Fruit fly (Drosophila melanogaster): ENCODE data around the gene Hsp60A.
A peak's percentile ranks its signal among the peaks of the same experiment; 100 is the strongest.

The Hsp60A gene

DNA sequence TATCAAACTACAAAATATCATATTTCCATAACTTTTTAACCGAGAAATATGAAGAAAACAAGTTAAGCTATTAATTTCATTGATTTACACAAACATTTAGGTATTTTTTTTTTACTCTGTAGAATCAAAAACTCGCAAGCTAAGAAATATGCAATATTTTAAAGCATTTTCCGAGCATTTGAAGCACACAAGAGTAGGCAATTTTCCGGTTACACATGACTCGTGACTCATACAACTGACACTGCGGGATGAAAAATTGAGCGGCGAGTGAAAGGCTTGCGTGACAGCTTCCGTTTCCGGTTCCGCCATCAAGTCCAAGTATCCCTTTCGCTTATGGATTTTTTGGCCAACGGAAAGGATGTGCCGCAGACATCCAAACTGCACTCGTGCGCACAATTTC, 20.9 kb upstream of the Hsp60A start:
- TF ChIP-seq N (GFP tag; optimal IDR thresholded peaks at IDR 0.05) (peak; percentile 7), fru (GFP tag; optimal IDR thresholded peaks at IDR 0.05) (no peak), Mio (GFP tag; optimal IDR thresholded peaks at IDR 0.05) (no peak), Rel (GFP tag; optimal IDR thresholded peaks at IDR 0.05) (no peak), Rel (tag; optimal IDR thresholded peaks at IDR 0.05) (no peak), dmrt93B (GFP tag; optimal IDR thresholded peaks at IDR 0.05) (no peak)

DNA sequence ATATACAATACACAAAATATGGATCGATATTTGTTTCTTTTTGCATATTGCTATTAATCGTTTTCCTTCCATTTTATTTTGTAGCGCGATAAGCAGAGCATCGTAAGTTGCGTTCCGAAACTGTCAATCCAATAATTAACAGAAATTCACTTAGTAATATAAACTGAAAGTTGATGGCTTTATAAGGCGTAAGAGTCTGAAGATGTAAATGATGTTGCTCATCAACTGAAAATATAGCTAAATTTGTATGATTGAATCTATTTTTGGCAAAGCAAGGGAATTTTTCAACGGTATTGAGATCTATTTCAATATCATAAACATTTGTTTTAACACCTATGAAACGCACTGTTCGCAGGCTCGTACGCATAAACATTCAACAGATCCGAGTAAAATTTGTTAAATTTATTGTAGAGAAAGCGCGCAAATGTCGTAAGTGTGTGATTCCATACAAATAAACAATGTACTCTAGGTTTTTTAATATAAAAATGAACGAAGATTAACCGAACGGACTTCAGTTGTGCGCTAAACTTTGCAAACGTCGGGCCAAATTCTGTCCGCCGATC, 19.4 kb upstream of the Hsp60A start, which contains the start of gene Vago:
TSS of gene Vago (plus strand) at position 513 of the 563 bp plus-strand sequence.
- TF ChIP-seq Sp1 (GFP tag; optimal IDR thresholded peaks at IDR 0.05), result peak; percentile 34
- TF ChIP-seq sage (GFP tag; optimal IDR thresholded peaks at IDR 0.05), result no peak
- no peak for TF ChIP-seq CrebA (GFP tag; optimal IDR thresholded peaks at IDR 0.05; ENCODE audit: borderline replicate concordance)
- TF ChIP-seq CG32264 (GFP tag; optimal IDR thresholded peaks at IDR 0.05), result no peak
- TF ChIP-seq tai (GFP tag; optimal IDR thresholded peaks at IDR 0.05), result no peak
- TF ChIP-seq fru (GFP tag; optimal IDR thresholded peaks at IDR 0.05), result peak; percentile 42
- TF ChIP-seq HLH106 (tag; optimal IDR thresholded peaks at IDR 0.05), result peak; percentile 55
- TF ChIP-seq Jra (GFP tag; optimal IDR thresholded peaks at IDR 0.05), result no peak
- TF ChIP-seq Hnf4 (GFP tag; optimal IDR thresholded peaks at IDR 0.05), result no peak
- TF ChIP-seq Rel (GFP tag; optimal IDR thresholded peaks at IDR 0.05), result no peak
- TF ChIP-seq Rel (tag; optimal IDR thresholded peaks at IDR 0.05), result peak; percentile 50
- TF ChIP-seq usp (GFP tag; optimal IDR thresholded peaks at IDR 0.05), result no peak
- no peak for TF ChIP-seq Abd-B (GFP tag; optimal IDR thresholded peaks at IDR 0.05)
- TF ChIP-seq jim (GFP tag; optimal IDR thresholded peaks at IDR 0.05), result no peak
- TF ChIP-seq lola (GFP tag; optimal IDR thresholded peaks at IDR 0.05), result no peak
- no peak for TF ChIP-seq OdsH (GFP tag; optimal IDR thresholded peaks at IDR 0.05)
- no peak for TF ChIP-seq rgr (GFP tag; optimal IDR thresholded peaks at IDR 0.05)
- TF ChIP-seq N (GFP tag; optimal IDR thresholded peaks at IDR 0.05), result no peak
- no peak for TF ChIP-seq Myc (optimal IDR thresholded peaks at IDR 0.05)
- TF ChIP-seq dsf (GFP tag; optimal IDR thresholded peaks at IDR 0.05; ENCODE audit: borderline replicate concordance), result no peak
- TF ChIP-seq Hr83 (GFP tag; optimal IDR thresholded peaks at IDR 0.05; ENCODE audit: poor library complexity, severe bottlenecking), result no peak
- no peak for TF ChIP-seq CG9705 (GFP tag; optimal IDR thresholded peaks at IDR 0.05)
- no peak for TF ChIP-seq sv (GFP tag; optimal IDR thresholded peaks at IDR 0.05)
- TF ChIP-seq Dif (GFP tag; optimal IDR thresholded peaks at IDR 0.05; ENCODE audit: partially characterized antibody), result no peak
- TF ChIP-seq br (GFP tag; optimal IDR thresholded peaks at IDR 0.05), result peak; percentile 22
- no peak for TF ChIP-seq pan (optimal IDR thresholded peaks at IDR 0.05)
- TF ChIP-seq brk (GFP tag; optimal IDR thresholded peaks at IDR 0.05), result no peak
- TF ChIP-seq dl (GFP tag; optimal IDR thresholded peaks at IDR 0.05; ENCODE audit: insufficient read depth in 1 of 2, partially characterized antibody in 2 of 2), result no peak
- no peak for TF ChIP-seq psq (GFP tag; optimal IDR thresholded peaks at IDR 0.05)
- no peak for TF ChIP-seq Hr78 (GFP tag; optimal IDR thresholded peaks at IDR 0.05)
- no peak for TF ChIP-seq Mio (GFP tag; optimal IDR thresholded peaks at IDR 0.05)
- no peak for TF ChIP-seq foxo (GFP tag; optimal IDR thresholded peaks at IDR 0.05)
- no peak for TF ChIP-seq h (GFP tag; optimal IDR thresholded peaks at IDR 0.05)
- TF ChIP-seq GATAd (GFP tag; optimal IDR thresholded peaks at IDR 0.05), result no peak
- TF ChIP-seq woc (GFP tag; optimal IDR thresholded peaks at IDR 0.05), result peak; percentile 3
- no peak for TF ChIP-seq dmrt93B (GFP tag; optimal IDR thresholded peaks at IDR 0.05)
- no peak for TF ChIP-seq Vsx2 (GFP tag; optimal IDR thresholded peaks at IDR 0.05; ENCODE audit: partially characterized antibody)
- peak; percentile 23 for TF ChIP-seq ey (GFP tag; optimal IDR thresholded peaks at IDR 0.05)
- no peak for TF ChIP-seq Dfd (GFP tag; optimal IDR thresholded peaks at IDR 0.05)

DNA sequence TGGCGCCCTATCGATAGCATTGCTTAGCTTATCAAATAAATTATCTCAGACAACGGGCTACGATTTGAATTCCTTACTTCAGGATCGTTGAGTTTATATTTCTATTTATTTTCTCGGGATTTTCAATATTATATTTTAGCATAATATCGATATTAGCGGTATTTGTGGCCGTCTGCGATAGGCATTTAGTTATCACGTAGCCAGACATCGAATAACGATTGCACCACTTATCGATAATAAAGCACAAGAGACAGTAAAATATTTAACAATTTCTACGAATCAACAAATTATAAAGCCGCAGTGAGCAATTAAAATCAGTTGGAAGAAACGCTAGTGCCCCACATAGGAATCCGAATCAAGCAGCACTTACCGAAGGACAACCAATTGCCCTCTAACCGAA, 18.1 kb upstream of the Hsp60A start, which contains the start of gene CG2076:
TSS of gene CG2076 (plus strand) at position 50 of the 400 bp plus-strand sequence.
- TF ChIP-seq Dfd (GFP tag; optimal IDR thresholded peaks at IDR 0.05) (no peak), Rel (GFP tag; optimal IDR thresholded peaks at IDR 0.05) (no peak), Rel (tag; optimal IDR thresholded peaks at IDR 0.05) (no peak), HLH106 (tag; optimal IDR thresholded peaks at IDR 0.05) (no peak), Sp1 (GFP tag; optimal IDR thresholded peaks at IDR 0.05) (no peak), jim (GFP tag; optimal IDR thresholded peaks at IDR 0.05) (no peak), h (GFP tag; optimal IDR thresholded peaks at IDR 0.05) (no peak), woc (GFP tag; optimal IDR thresholded peaks at IDR 0.05) (no peak), fru (GFP tag; optimal IDR thresholded peaks at IDR 0.05) (no peak), OdsH (GFP tag; optimal IDR thresholded peaks at IDR 0.05) (no peak)
